Fruit fly (Drosophila melanogaster) whole organism, embryonic: Measurements from ENCODE around the gene CG4586.

Source experiments
- Abd-B ChIP-seq: fragments of 200-800 bp; sonication (Bioruptor generic); optimal IDR thresholded peaks from 2 replicates; lab custom pipeline; 2018; ENCODE audit warnings: missing biosample characterization, mild to moderate bottlenecking, missing genetic modification characterization, moderate library complexity
- BEAF-32 ChIP-seq: fragments of 200-800 bp; sonication (Bioruptor generic); optimal IDR thresholded peaks from 3 replicates; lab custom pipeline; 2017; ENCODE audit warnings: missing biosample characterization, missing genetic modification characterization, mild to moderate bottlenecking, moderate library complexity, missing genetic modification reagents
- CG10366 ChIP-seq: fragments of 200-800 bp; sonication (Bioruptor generic); IDR thresholded peaks from 2 replicates; pipeline ENCODE4 v1.3.6; 2022; ENCODE audit warnings: missing biosample characterization, missing genetic modification characterization
- CG11247 ChIP-seq: fragments of 200-800 bp; sonication (Bioruptor generic); IDR thresholded peaks from 2 replicates; pipeline ENCODE4 v1.3.6; 2022; ENCODE audit warnings: missing biosample characterization, missing genetic modification characterization
- CG11560 ChIP-seq: fragments of 200-800 bp; sonication (Bioruptor generic); IDR thresholded peaks from 3 replicates; pipeline ENCODE4 v1.3.6; 2022; ENCODE audit warnings: missing biosample characterization, missing genetic modification characterization
- CG11695 ChIP-seq: fragments of 200-800 bp; sonication (Bioruptor generic); IDR thresholded peaks from 3 replicates; pipeline ENCODE4 v1.3.6; 2022; ENCODE audit warnings: missing biosample characterization, missing genetic modification characterization
- CG12391 ChIP-seq: fragments of 200-800 bp; sonication (Bioruptor generic); optimal IDR thresholded peaks from 3 replicates; lab custom pipeline; 2018; ENCODE audit warnings: missing biosample characterization, mild to moderate bottlenecking, missing genetic modification characterization, moderate library complexity
- CG15011 ChIP-seq: fragments of 200-800 bp; sonication (Bioruptor generic); optimal IDR thresholded peaks from 3 replicates; lab custom pipeline; 2018; ENCODE audit warnings: missing biosample characterization, mild to moderate bottlenecking, missing genetic modification characterization
- CG17186 ChIP-seq: fragments of 200-800 bp; sonication (Bioruptor generic); optimal IDR thresholded peaks from 3 replicates; lab custom pipeline; 2017; ENCODE audit warnings: missing biosample characterization, missing genetic modification reagents, missing genetic modification characterization
- CG17328 ChIP-seq: fragments of 200-800 bp; sonication (Bioruptor generic); IDR thresholded peaks from 2 replicates; pipeline ENCODE4 v1.3.6; 2022; ENCODE audit warnings: missing biosample characterization, missing genetic modification characterization
- CG17568 ChIP-seq: fragments of 200-800 bp; sonication (Bioruptor generic); optimal IDR thresholded peaks from 2 replicates; lab custom pipeline; 2018; ENCODE audit warnings: missing biosample characterization, mild to moderate bottlenecking, missing genetic modification characterization, moderate library complexity
- CG30020 ChIP-seq: fragments of 200-800 bp; optimal IDR thresholded peaks from 2 replicates; lab custom pipeline; 2019; ENCODE audit warnings: missing biosample characterization, mild to moderate bottlenecking, missing genetic modification characterization, moderate library complexity
- CG32772 ChIP-seq: fragments of 200-800 bp; sonication (Bioruptor generic); IDR thresholded peaks from 2 replicates; pipeline ENCODE4 v1.3.6; 2022; ENCODE audit warnings: missing biosample characterization, missing genetic modification characterization
- CG3726 ChIP-seq: fragments of 200-800 bp; sonication (Bioruptor generic); IDR thresholded peaks from 3 replicates; pipeline ENCODE4, ENCODE4 v1.3.6; 2022; ENCODE audit warnings: missing biosample characterization, missing genetic modification characterization
- CG4820 ChIP-seq: fragments of 200-800 bp; sonication (Bioruptor generic); optimal IDR thresholded peaks from 3 replicates; lab custom pipeline; 2016; ENCODE audit warnings: missing biosample characterization, missing genetic modification characterization
- CG6272 ChIP-seq: fragments of 200-800 bp; sonication (Bioruptor generic); IDR thresholded peaks from 2 replicates; pipeline ENCODE4 v1.3.6; 2022; ENCODE audit warnings: missing biosample characterization, missing genetic modification characterization
- CG6654 ChIP-seq: fragments of 200-800 bp; sonication (Bioruptor generic); optimal IDR thresholded peaks from 2 replicates; lab custom pipeline; 2017; ENCODE audit warnings: missing biosample characterization, mild to moderate bottlenecking, missing genetic modification characterization
- CG6689 ChIP-seq: fragments of 200-800 bp; sonication (Bioruptor generic); IDR thresholded peaks from 2 replicates; pipeline ENCODE4 v1.3.6; 2022; ENCODE audit warnings: missing biosample characterization, missing genetic modification characterization
- CG6765 ChIP-seq: fragments of 200-800 bp; sonication (Bioruptor generic); optimal IDR thresholded peaks from 3 replicates; lab custom pipeline; 2017; ENCODE audit warnings: missing biosample characterization, mild to moderate bottlenecking, missing genetic modification characterization
- CG6791 ChIP-seq: fragments of 200-800 bp; sonication (Bioruptor generic); IDR thresholded peaks from 3 replicates; pipeline ENCODE4 v1.3.6; 2022; ENCODE audit warnings: missing biosample characterization, missing genetic modification characterization; ENCODE audit not compliant: partially characterized antibody
- CG7271 ChIP-seq: fragments of 200-800 bp; sonication (Bioruptor generic); optimal IDR thresholded peaks from 2 replicates; lab custom pipeline; 2018; ENCODE audit warnings: missing biosample characterization, mild to moderate bottlenecking, missing genetic modification characterization, moderate library complexity
- CG7372 ChIP-seq: fragments of 200-800 bp; sonication (Bioruptor generic); IDR thresholded peaks from 2 replicates; pipeline ENCODE4 v1.3.6; 2022; ENCODE audit warnings: missing biosample characterization, missing genetic modification characterization
- CG7745 ChIP-seq: fragments of 200-800 bp; sonication (Bioruptor generic); optimal IDR thresholded peaks from 2 replicates; lab custom pipeline; 2018; ENCODE audit warnings: missing biosample characterization, mild to moderate bottlenecking, missing genetic modification characterization, moderate library complexity
- CG7928 ChIP-seq: fragments of 200-800 bp; sonication (Bioruptor generic); optimal IDR thresholded peaks from 2 replicates; lab custom pipeline; 2017; ENCODE audit warnings: missing biosample characterization, mild to moderate bottlenecking, missing genetic modification characterization
- CG8281 ChIP-seq: fragments of 200-800 bp; sonication (Bioruptor generic); optimal IDR thresholded peaks from 2 replicates; lab custom pipeline; 2018; ENCODE audit warnings: missing biosample characterization, mild to moderate bottlenecking, missing genetic modification characterization, moderate library complexity
- CG8290 ChIP-seq, 3 experiments: fragments of 200-800 bp; sonication (Bioruptor generic); optimal IDR thresholded peaks; 2 replicates each; lab custom pipeline; 2016 to 2019; ENCODE audit warnings: missing biosample characterization in 3 of 3, missing genetic modification characterization in 3 of 3, mild to moderate bottlenecking in 2 of 3, moderate library complexity in 1 of 3
- CkIIα-i1 ChIP-seq: fragments of 200-800 bp; sonication (Bioruptor generic); IDR thresholded peaks from 2 replicates; pipeline ENCODE4 v1.3.6; 2022; ENCODE audit warnings: missing biosample characterization, missing genetic modification characterization
- Dek ChIP-seq: fragments of 200-800 bp; sonication (Bioruptor generic); optimal IDR thresholded peaks from 3 replicates; lab custom pipeline; 2019; ENCODE audit warnings: missing biosample characterization, mild to moderate bottlenecking, missing genetic modification characterization, moderate library complexity
- Doc3 ChIP-seq: fragments of 200-800 bp; sonication (Bioruptor generic); IDR thresholded peaks from 3 replicates; pipeline ENCODE4 v1.3.6; 2022; ENCODE audit warnings: missing biosample characterization, missing genetic modification characterization; ENCODE audit not compliant: partially characterized antibody
- Mrtf ChIP-seq: fragments of 200-800 bp; sonication (Bioruptor generic); IDR thresholded peaks from 3 replicates; pipeline ENCODE4 v1.3.6; 2022; ENCODE audit warnings: missing biosample characterization, missing genetic modification characterization
- Neu2 ChIP-seq: fragments of 200-800 bp; sonication (Bioruptor generic); optimal IDR thresholded peaks from 3 replicates; lab custom pipeline; 2016; ENCODE audit warnings: missing biosample characterization, missing genetic modification characterization, borderline replicate concordance
- Pdp1 ChIP-seq, 2 experiments: fragments of 200-800 bp; sonication (Bioruptor generic); optimal IDR thresholded peaks; 3 replicates each; lab custom pipeline; 2016; ENCODE audit warnings: missing biosample characterization in 2 of 2, missing genetic modification characterization in 2 of 2, mild to moderate bottlenecking in 1 of 2, moderate library complexity in 1 of 2
- aop ChIP-seq: fragments of 200-800 bp; sonication (Bioruptor generic); IDR thresholded peaks from 2 replicates; pipeline ENCODE4 v1.3.6; 2022; ENCODE audit warnings: missing biosample characterization, missing genetic modification characterization
- caup ChIP-seq: fragments of 200-800 bp; sonication (Bioruptor generic); optimal IDR thresholded peaks from 3 replicates; lab custom pipeline; 2017; ENCODE audit warnings: missing biosample characterization, mild to moderate bottlenecking, missing genetic modification characterization, moderate library complexity; ENCODE audit not compliant: severe bottlenecking
- chif ChIP-seq, 2 experiments: fragments of 200-800 bp; sonication (Bioruptor generic); optimal IDR thresholded peaks; 3 replicates each; lab custom pipeline; 2016; ENCODE audit warnings: missing biosample characterization in 2 of 2, missing genetic modification characterization in 2 of 2
- danr ChIP-seq: fragments of 200-800 bp; sonication (Bioruptor generic); IDR thresholded peaks from 2 replicates; pipeline ENCODE4 v1.3.6; 2022; ENCODE audit warnings: missing biosample characterization, missing genetic modification characterization
- dmrt99B ChIP-seq: fragments of 200-800 bp; sonication (Bioruptor generic); optimal IDR thresholded peaks from 2 replicates; lab custom pipeline; 2018; ENCODE audit warnings: missing biosample characterization, mild to moderate bottlenecking, missing genetic modification characterization, moderate library complexity
- gfzf ChIP-seq: fragments of 200-800 bp; sonication (Bioruptor generic); optimal IDR thresholded peaks from 2 replicates; lab custom pipeline; 2016; ENCODE audit warnings: missing biosample characterization, mild to moderate bottlenecking, missing genetic modification characterization, moderate library complexity
- gsb-n ChIP-seq: fragments of 200-800 bp; sonication (Bioruptor generic); optimal IDR thresholded peaks from 3 replicates; lab custom pipeline; 2018; ENCODE audit warnings: missing biosample characterization, mild to moderate bottlenecking, missing genetic modification characterization
- kah ChIP-seq: fragments of 200-800 bp; sonication (Bioruptor generic); optimal IDR thresholded peaks from 2 replicates; lab custom pipeline; 2018; ENCODE audit warnings: missing biosample characterization, mild to moderate bottlenecking, missing genetic modification characterization
- lab ChIP-seq: fragments of 200-800 bp; sonication (Bioruptor generic); optimal IDR thresholded peaks from 3 replicates; lab custom pipeline; 2017; ENCODE audit warnings: missing biosample characterization, missing genetic modification characterization, mild to moderate bottlenecking, moderate library complexity, missing genetic modification reagents
- nau ChIP-seq: fragments of 200-800 bp; sonication (Bioruptor generic); optimal IDR thresholded peaks from 3 replicates; lab custom pipeline; 2017; ENCODE audit warnings: missing biosample characterization, mild to moderate bottlenecking, missing genetic modification characterization, missing genetic modification reagents
- pfk ChIP-seq: fragments of 200-800 bp; sonication (Bioruptor generic); optimal IDR thresholded peaks from 2 replicates; lab custom pipeline; 2018; ENCODE audit warnings: missing biosample characterization, mild to moderate bottlenecking, missing genetic modification characterization, moderate library complexity
- row ChIP-seq: fragments of 200-800 bp; sonication (Bioruptor generic); IDR thresholded peaks from 3 replicates; pipeline ENCODE4 v1.3.6; 2022; ENCODE audit warnings: missing biosample characterization, missing genetic modification characterization
- sens ChIP-seq: fragments of 200-800 bp; sonication (Bioruptor generic); peaks from one replicate; lab custom pipeline; 2016; ENCODE audit warnings: missing biosample characterization, missing genetic modification characterization
- so ChIP-seq: fragments of 200-800 bp; sonication (Bioruptor generic); IDR thresholded peaks from 3 replicates; pipeline ENCODE4 v1.3.6; 2022; ENCODE audit warnings: missing biosample characterization, missing genetic modification characterization
- trem ChIP-seq: fragments of 200-800 bp; optimal IDR thresholded peaks from 3 replicates; lab custom pipeline; 2019; ENCODE audit warnings: missing biosample characterization, mild to moderate bottlenecking, missing genetic modification characterization, moderate library complexity
- vfl ChIP-seq: fragments of 200-800 bp; sonication (Bioruptor generic); optimal IDR thresholded peaks from 2 replicates; lab custom pipeline; 2016; ENCODE audit warnings: missing biosample characterization, missing genetic modification characterization
- zen2 ChIP-seq: fragments of 200-800 bp; sonication (Bioruptor generic); IDR thresholded peaks from 3 replicates; pipeline ENCODE4 v1.3.6; 2022; ENCODE audit warnings: missing biosample characterization, missing genetic modification characterization; ENCODE audit not compliant: partially characterized antibody

The CG4586 gene

dm6 chrX:6937417-6937816 lies 32.3 kb upstream of the CG4586 start (continued):
- no peak for TF ChIP-seq CG10366 (GFP tag; lab: Robert Waterston, UW)
- no peak for TF ChIP-seq Abd-B (GFP tag; lab: Kevin White, UChicago)
- no peak for TF ChIP-seq CG32772
- no peak for TF ChIP-seq CG17328 (GFP tag; lab: Robert Waterston, UW)
- peak; percentile 18 for TF ChIP-seq gsb-n (tag; lab: Kevin White, UChicago)
- no peak for TF ChIP-seq zen2
- TF ChIP-seq sens: peak; percentile 48

dm6 chrX:6968564-6968963 lies 1.2 kb upstream of the CG4586 start, which contains the start of gene Setd3:
Gene Setd3, minus strand, starts transcription at chrX:6968750.
- TF ChIP-seq CG6791 (GFP tag; lab: Robert Waterston, UW) (peak; percentile 41; the same call in 1 of the 3 replicates), gsb-n (tag; lab: Kevin White, UChicago) (peak; percentile 85), Dek (tag; lab: Kevin White, UChicago) (peak; percentile 10), Pdp1 (GFP tag; optimal IDR thresholded peaks at IDR 0.05; lab: Kevin White, UChicago) (no peak), CG17186 (GFP tag; lab: Kevin White, UChicago) (no peak), caup (GFP tag; lab: Kevin White, UChicago) (peak; percentile 29), CkIIα-i1 (GFP tag; lab: Robert Waterston, UW) (no peak), dmrt99B (tag; lab: Kevin White, UChicago) (no peak), Doc3 (GFP tag; lab: Robert Waterston, UW) (no peak), row (GFP tag; lab: Robert Waterston, UW) (peak; percentile 56; the same call in 2 of the 3 replicates), CG4820 (GFP tag; lab: Kevin White, UChicago) (no peak), CG6765 (no peak), BEAF-32 (GFP tag; lab: Kevin White, UChicago) (peak; percentile 3), CG30020 (tag; lab: Kevin White, UChicago) (no peak), CG6654 (GFP tag; lab: Kevin White, UChicago) (no peak), CG17568 (no peak), vfl (no peak), Mrtf (GFP tag; lab: Robert Waterston, UW) (no peak), CG15011 (GFP tag; lab: Kevin White, UChicago) (no peak), kah (no peak), CG8290 (GFP tag; optimal IDR thresholded peaks at IDR 0.05; lab: Kevin White, UChicago) (no peak), CG8290 (tag; optimal IDR thresholded peaks at IDR 0.05; lab: Kevin White, UChicago) (no peak), trem (tag; lab: Kevin White, UChicago) (no peak), CG7745 (tag; lab: Kevin White, UChicago) (no peak), gfzf (GFP tag; lab: Kevin White, UChicago) (peak; percentile 70), CG7271 (tag; lab: Kevin White, UChicago) (no peak), CG3726 (GFP tag; lab: Robert Waterston, UW) (no peak), CG11247 (GFP tag; lab: Robert Waterston, UW) (no peak), danr (GFP tag; lab: Robert Waterston, UW) (no peak), chif (GFP tag; optimal IDR thresholded peaks at IDR 0.05; lab: Kevin White, UChicago) (no peak), so (no peak), lab (GFP tag; lab: Kevin White, UChicago) (peak; percentile 18), CG7928 (GFP tag; lab: Kevin White, UChicago) (no peak), CG12391 (tag; lab: Kevin White, UChicago) (peak; percentile 21), CG11695 (GFP tag; lab: Robert Waterston, UW) (no peak), CG6689 (GFP tag; lab: Robert Waterston, UW) (no peak), aop (GFP tag; lab: Robert Waterston, UW) (no peak), pfk (GFP tag; lab: Kevin White, UChicago) (no peak), CG11560 (tag; lab: Robert Waterston, UW) (no peak), Neu2 (no peak), CG8281 (tag; lab: Kevin White, UChicago) (no peak), nau (no peak), CG7372 (no peak), CG6272 (GFP tag; lab: Robert Waterston, UW) (no peak)
